Worm (Caenorhabditis elegans) whole organism, L3 larva: ENCODE results near the gene zif-1.

Experiments
- R02D3.7 ChIP-seq: fragments of 150-350 bp; optimal IDR thresholded peaks from 2 replicates; lab custom pipeline; 2014; ENCODE audit warnings: missing biosample characterization, missing genetic modification characterization
- ama-1 ChIP-seq: fragments of 150-350 bp; optimal IDR thresholded peaks from 2 replicates; lab custom pipeline; 2018
- ceh-9 ChIP-seq: sonication (generic microtip); optimal IDR thresholded peaks from 2 replicates; lab custom pipeline; 2018; ENCODE audit warnings: missing biosample characterization, missing genetic modification characterization
- egl-27 ChIP-seq: sonication (generic microtip); optimal IDR thresholded peaks from 4 replicates; lab custom pipeline; 2017; ENCODE audit warnings: missing biosample characterization, missing genetic modification reagents, missing genetic modification characterization
- elt-2 ChIP-seq: sonication (generic microtip); optimal IDR thresholded peaks from 2 replicates; lab custom pipeline; 2016; ENCODE audit warnings: missing genetic modification reagents, mild to moderate bottlenecking, missing genetic modification characterization, missing compliant biosample characterization
- elt-3 ChIP-seq, 3 experiments: fragments of 150-350 bp in 1 of 3; sonication (generic microtip) in 2 of 3; optimal IDR thresholded peaks; 2 replicates in 2 of 3; 4 replicates in 1 of 3; lab custom pipeline; 2014 to 2017; ENCODE audit warnings: missing biosample characterization in 3 of 3, missing genetic modification characterization in 3 of 3
- eor-1 ChIP-seq, 2 experiments: fragments of 150-350 bp; optimal IDR thresholded peaks; 2 replicates each; lab custom pipeline; 2014 to 2018; ENCODE audit warnings: missing biosample characterization in 2 of 2, missing genetic modification characterization in 2 of 2
- fkh-10 ChIP-seq: sonication (generic microtip); optimal IDR thresholded peaks from 2 replicates; lab custom pipeline; 2017; ENCODE audit warnings: missing biosample characterization, missing genetic modification reagents, missing genetic modification characterization
- fkh-2 ChIP-seq: fragments of 150-350 bp; optimal IDR thresholded peaks from 2 replicates; lab custom pipeline; 2014; ENCODE audit warnings: missing biosample characterization, missing genetic modification reagents, missing genetic modification characterization
- fos-1 ChIP-seq: fragments of 150-350 bp; optimal IDR thresholded peaks from 2 replicates; lab custom pipeline; 2014; ENCODE audit warnings: missing biosample characterization, missing genetic modification characterization
- hmg-11 ChIP-seq: sonication (generic microtip); optimal IDR thresholded peaks from 2 replicates; lab custom pipeline; 2016; ENCODE audit warnings: missing genetic modification characterization, missing compliant biosample characterization
- jun-1 ChIP-seq: fragments of 150-350 bp; optimal IDR thresholded peaks from 2 replicates; lab custom pipeline; 2014; ENCODE audit warnings: missing biosample characterization, missing genetic modification reagents, missing genetic modification characterization
- lin-15B ChIP-seq: fragments of 150-350 bp; optimal IDR thresholded peaks from 2 replicates; lab custom pipeline; 2014; ENCODE audit warnings: missing biosample characterization, missing genetic modification characterization
- lin-39 ChIP-seq: fragments of 150-350 bp; optimal IDR thresholded peaks from 2 replicates; lab custom pipeline; 2018; ENCODE audit warnings: missing biosample characterization, missing genetic modification reagents, missing genetic modification characterization
- lsy-12 ChIP-seq: sonication (generic microtip); optimal IDR thresholded peaks from 2 replicates; lab custom pipeline; 2016; ENCODE audit warnings: mild to moderate bottlenecking, missing genetic modification characterization, missing compliant biosample characterization
- mdl-1 ChIP-seq: fragments of 150-350 bp; optimal IDR thresholded peaks from 2 replicates; lab custom pipeline; 2014; ENCODE audit warnings: missing biosample characterization, missing genetic modification characterization
- mml-1 ChIP-seq: fragments of 150-350 bp; sonication (generic microtip); optimal IDR thresholded peaks from 3 replicates; lab custom pipeline; 2014; ENCODE audit warnings: missing biosample characterization, missing genetic modification characterization
- nfya-1 ChIP-seq: sonication (generic microtip); optimal IDR thresholded peaks from 2 replicates; lab custom pipeline; 2017; ENCODE audit warnings: missing genetic modification characterization, mild to moderate bottlenecking, missing compliant biosample characterization, antibody characterized with exemption, moderate library complexity; ENCODE audit not compliant: insufficient read depth
- nhr-11 ChIP-seq: fragments of 150-350 bp; optimal IDR thresholded peaks from 2 replicates; lab custom pipeline; 2014; ENCODE audit warnings: missing biosample characterization, missing genetic modification characterization
- nhr-12 ChIP-seq: fragments of 150-350 bp; optimal IDR thresholded peaks from 2 replicates; lab custom pipeline; 2014; ENCODE audit warnings: missing biosample characterization, missing genetic modification characterization
- nhr-23 ChIP-seq: fragments of 150-350 bp; optimal IDR thresholded peaks from 2 replicates; lab custom pipeline; 2014; ENCODE audit warnings: missing biosample characterization, missing genetic modification reagents, missing genetic modification characterization
- nhr-237 ChIP-seq: fragments of 150-350 bp; optimal IDR thresholded peaks from 2 replicates; lab custom pipeline; 2014; ENCODE audit warnings: missing biosample characterization, missing genetic modification characterization
- nhr-25 ChIP-seq: sonication (generic microtip); optimal IDR thresholded peaks from 2 replicates; lab custom pipeline; 2017; ENCODE audit warnings: missing biosample characterization, missing genetic modification characterization
- nhr-28 ChIP-seq: fragments of 150-350 bp; optimal IDR thresholded peaks from 2 replicates; lab custom pipeline; 2014; ENCODE audit warnings: missing biosample characterization, missing genetic modification characterization
- nhr-43 ChIP-seq: sonication (generic microtip); optimal IDR thresholded peaks from 2 replicates; lab custom pipeline; 2016; ENCODE audit warnings: mild to moderate bottlenecking, missing genetic modification characterization, missing compliant biosample characterization; ENCODE audit not compliant: poor library complexity, severe bottlenecking
- nhr-67 ChIP-seq: fragments of 150-350 bp; optimal IDR thresholded peaks from 2 replicates; lab custom pipeline; 2014; ENCODE audit warnings: missing biosample characterization, missing genetic modification characterization
- nhr-76 ChIP-seq: fragments of 150-350 bp; sonication (generic microtip); optimal IDR thresholded peaks from 5 replicates; lab custom pipeline; 2014; ENCODE audit warnings: missing biosample characterization, missing genetic modification characterization
- nhr-77 ChIP-seq: fragments of 150-350 bp; optimal IDR thresholded peaks from 2 replicates; lab custom pipeline; 2014; ENCODE audit warnings: missing biosample characterization, missing genetic modification characterization
- pha-4 ChIP-seq: fragments of 150-350 bp; optimal IDR thresholded peaks from 2 replicates; lab custom pipeline; 2014; ENCODE audit warnings: missing biosample characterization, missing genetic modification reagents, missing genetic modification characterization
- sea-2 ChIP-seq: fragments of 150-350 bp; sonication (generic microtip); optimal IDR thresholded peaks from 4 replicates; lab custom pipeline; 2014; ENCODE audit warnings: missing biosample characterization, missing genetic modification reagents, missing genetic modification characterization
- snpc-4 ChIP-seq: fragments of 150-350 bp; optimal IDR thresholded peaks from 2 replicates; lab custom pipeline; 2014; ENCODE audit warnings: missing biosample characterization, missing genetic modification characterization
- tbx-2 ChIP-seq: sonication (generic microtip); optimal IDR thresholded peaks from 2 replicates; lab custom pipeline; 2016; ENCODE audit warnings: mild to moderate bottlenecking, missing genetic modification characterization, missing compliant biosample characterization
- unc-39 ChIP-seq: sonication (generic microtip); optimal IDR thresholded peaks from 4 replicates; lab custom pipeline; 2017; ENCODE audit warnings: missing biosample characterization, missing genetic modification characterization
- ztf-11 ChIP-seq: fragments of 150-350 bp; optimal IDR thresholded peaks from 2 replicates; lab custom pipeline; 2014; ENCODE audit warnings: missing biosample characterization, missing genetic modification characterization
- ztf-4 ChIP-seq: fragments of 150-350 bp; optimal IDR thresholded peaks from 2 replicates; lab custom pipeline; 2014; ENCODE audit warnings: missing biosample characterization, missing genetic modification characterization

Gene zif-1

DNA sequence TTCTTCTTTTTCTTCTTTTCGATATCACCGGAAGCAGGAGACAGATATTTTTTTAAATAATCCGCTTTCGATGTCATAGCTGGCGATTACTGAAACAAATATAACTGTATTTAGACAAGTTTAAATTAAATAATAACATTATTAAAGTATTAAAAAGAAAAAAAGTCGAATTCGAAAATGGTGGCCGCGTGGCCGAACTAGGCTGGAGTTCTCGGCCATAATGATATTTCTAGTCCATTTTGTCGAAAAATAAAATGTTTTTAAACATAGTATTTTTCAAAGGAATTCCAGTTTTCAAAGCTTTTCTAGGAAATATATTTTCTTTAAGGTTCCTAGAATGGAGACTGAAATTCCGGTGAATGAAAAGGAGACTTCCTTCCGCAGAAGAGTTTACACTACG is 34.9 kb upstream of the zif-1 start, which contains the start of the genes bud-13 and rpap-2:
Gene bud-13 (minus strand): TSS at position 89 of the 400 bp plus-strand sequence.
Gene rpap-2 (plus strand): TSS at position 329 of the 400 bp plus-strand sequence.
- TF ChIP-seq lin-15B (tag; lab: Kevin White, UChicago) (peak; percentile 11), fos-1 (tag; lab: Kevin White, UChicago) (no peak), nfya-1 (tag; lab: Kevin White, UChicago) (peak; percentile 12), nhr-43 (tag; lab: Kevin White, UChicago) (no peak)

DNA sequence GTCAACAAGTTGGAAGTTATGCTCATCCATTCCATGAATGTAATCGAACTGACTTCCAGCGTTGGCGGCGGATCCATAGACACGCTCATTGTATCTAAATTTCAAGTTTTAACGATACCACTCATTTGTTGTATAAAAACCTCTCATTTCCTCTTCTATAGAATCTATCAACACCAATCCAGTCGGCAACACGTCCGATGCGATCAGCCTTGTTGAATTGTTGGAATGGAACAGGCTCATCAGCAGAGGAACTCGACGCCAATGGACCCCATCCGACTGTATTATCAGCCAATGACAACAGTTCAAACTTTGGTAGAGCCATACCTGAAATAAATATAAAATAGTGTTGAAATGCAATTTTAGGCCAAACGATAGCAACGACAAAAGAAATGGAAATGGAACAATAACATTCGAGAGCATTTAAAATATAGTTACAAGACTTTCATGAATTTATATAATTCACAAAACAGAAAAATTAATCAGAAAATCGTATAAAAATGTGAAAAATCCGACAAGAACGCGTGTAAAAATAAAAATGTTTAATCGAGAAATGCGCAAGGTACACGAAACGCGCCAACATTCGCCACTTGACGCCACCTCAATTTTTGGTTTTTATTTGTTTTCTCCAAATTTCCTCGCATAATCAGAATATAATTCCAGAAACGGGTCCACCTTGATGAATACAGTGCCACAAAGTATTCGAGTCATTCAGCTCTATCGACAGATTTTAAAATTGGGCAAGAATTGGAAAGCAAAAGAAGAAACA is 31.1 kb upstream of the zif-1 start, which contains the start of the genes eif-3.D and R08D7.4:
Gene eif-3.D (minus strand): TSS at position 324 of the 766 bp plus-strand sequence.
Gene R08D7.4 (plus strand): TSS at position 638 of the 766 bp plus-strand sequence.
- TF ChIP-seq tbx-2 (tag; lab: Kevin White, UChicago) = no peak
- no peak for TF ChIP-seq fos-1 (tag; lab: Kevin White, UChicago)
- no peak for TF ChIP-seq R02D3.7 (tag; lab: Kevin White, UChicago)
- peak; percentile 40 for TF ChIP-seq elt-2 (tag; lab: Kevin White, UChicago)
- TF ChIP-seq nfya-1 (tag; lab: Kevin White, UChicago) = peak; percentile 58
- TF ChIP-seq lin-39 (tag; lab: Kevin White, UChicago) = peak; percentile 7
- TF ChIP-seq lin-15B (tag; lab: Kevin White, UChicago) = peak; percentile 62
- TF ChIP-seq ama-1 = no peak
- peak; percentile 73 for TF ChIP-seq hmg-11 (tag; lab: Kevin White, UChicago)
- TF ChIP-seq nhr-43 (tag; lab: Kevin White, UChicago) = peak; percentile 23
- TF ChIP-seq nhr-25 = peak; percentile 8
- no peak for TF ChIP-seq nhr-237 (tag; lab: Kevin White, UChicago)
- no peak for TF ChIP-seq ceh-9 (tag; lab: Kevin White, UChicago)
- TF ChIP-seq snpc-4 (tag; lab: Kevin White, UChicago) = peak; percentile 59
- TF ChIP-seq sea-2 (GFP tag; lab: Kevin White, UChicago) = no peak
- no peak for TF ChIP-seq jun-1 (tag; lab: Kevin White, UChicago)
- TF ChIP-seq fkh-10 = no peak
- no peak for TF ChIP-seq nhr-76
- TF ChIP-seq pha-4 = peak; percentile 76
- TF ChIP-seq nhr-23 = peak; percentile 57
- no peak for TF ChIP-seq unc-39 (tag; lab: Kevin White, UChicago)
- no peak for TF ChIP-seq lsy-12 (tag; lab: Kevin White, UChicago)
- no peak for TF ChIP-seq ztf-4 (tag; lab: Kevin White, UChicago)

DNA sequence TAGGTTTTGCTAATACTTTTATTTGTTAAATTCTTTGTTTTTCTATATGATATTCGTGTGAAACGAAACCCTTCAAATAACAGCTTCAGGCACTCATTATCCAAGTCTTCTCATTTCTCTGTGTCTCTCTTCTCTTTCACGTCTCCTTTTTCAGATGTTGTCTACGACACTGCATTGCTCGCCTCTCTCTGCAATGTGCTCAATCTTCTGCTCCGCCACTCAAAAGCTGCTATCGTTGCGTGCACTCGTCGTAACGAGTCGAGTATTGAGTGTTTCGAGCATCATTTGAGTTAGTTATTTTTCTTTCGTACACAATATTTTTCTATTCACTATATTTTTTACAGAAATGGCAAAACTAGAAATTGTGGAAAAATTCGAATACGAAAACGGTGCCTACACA is 29.4 kb upstream of the zif-1 start:
- no peak for TF ChIP-seq lsy-12 (tag; lab: Kevin White, UChicago)
- TF ChIP-seq ztf-11 = no peak
- no peak for TF ChIP-seq jun-1 (tag; lab: Kevin White, UChicago)
- no peak for TF ChIP-seq mdl-1 (tag; lab: Kevin White, UChicago)
- no peak for TF ChIP-seq tbx-2 (tag; lab: Kevin White, UChicago)
- TF ChIP-seq lin-39 (tag; lab: Kevin White, UChicago) = peak; percentile 43
- peak; percentile 54 for TF ChIP-seq nfya-1 (tag; lab: Kevin White, UChicago)
- no peak for TF ChIP-seq fos-1 (tag; lab: Kevin White, UChicago)
- no peak for TF ChIP-seq fkh-2 (tag; lab: Kevin White, UChicago)

DNA sequence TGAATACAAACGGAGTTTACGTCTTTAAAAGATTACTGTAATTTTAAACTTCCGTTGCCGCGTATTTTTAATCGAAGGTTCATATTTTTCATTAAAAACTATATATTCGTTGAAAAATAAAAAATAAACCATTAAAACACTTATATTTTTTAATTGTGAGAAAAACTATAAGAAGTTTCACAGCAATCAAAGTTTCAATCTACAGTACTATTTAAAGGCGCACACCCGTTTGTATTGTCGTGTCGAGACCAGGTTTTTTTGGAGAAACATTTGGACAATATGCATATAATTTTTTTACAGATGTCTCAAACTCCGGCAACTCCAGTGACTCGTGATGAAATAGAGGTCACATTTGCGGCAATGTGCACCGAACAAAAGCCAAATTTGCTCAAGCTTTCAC is 28.8 kb upstream of the zif-1 start, which contains the start of gene R08D7.5:
Gene R08D7.5 (plus strand): TSS at position 301 of the 400 bp plus-strand sequence.
- TF ChIP-seq elt-3 (tag; optimal IDR thresholded peaks at IDR 0.05; lab: Kevin White, UChicago) (no peak), nhr-28 (tag; lab: Kevin White, UChicago) (no peak), nhr-11 (tag; lab: Kevin White, UChicago) (no peak), mdl-1 (tag; lab: Kevin White, UChicago) (no peak), nhr-12 (tag; lab: Kevin White, UChicago) (no peak), nfya-1 (tag; lab: Kevin White, UChicago) (no peak), egl-27 (tag; lab: Kevin White, UChicago) (no peak), eor-1 (tag; optimal IDR thresholded peaks at IDR 0.05; lab: Kevin White, UChicago) (no peak), nhr-67 (tag; lab: Kevin White, UChicago) (no peak), ztf-11 (no peak), fos-1 (tag; lab: Kevin White, UChicago) (no peak), mml-1 (tag; lab: Kevin White, UChicago) (no peak), nhr-77 (tag; lab: Kevin White, UChicago) (no peak), ceh-9 (tag; lab: Kevin White, UChicago) (no peak), nhr-23 (no peak)
